Worm (Caenorhabditis elegans): ENCODE results near the gene T28F3.9.

T28F3.9 gene

DNA sequence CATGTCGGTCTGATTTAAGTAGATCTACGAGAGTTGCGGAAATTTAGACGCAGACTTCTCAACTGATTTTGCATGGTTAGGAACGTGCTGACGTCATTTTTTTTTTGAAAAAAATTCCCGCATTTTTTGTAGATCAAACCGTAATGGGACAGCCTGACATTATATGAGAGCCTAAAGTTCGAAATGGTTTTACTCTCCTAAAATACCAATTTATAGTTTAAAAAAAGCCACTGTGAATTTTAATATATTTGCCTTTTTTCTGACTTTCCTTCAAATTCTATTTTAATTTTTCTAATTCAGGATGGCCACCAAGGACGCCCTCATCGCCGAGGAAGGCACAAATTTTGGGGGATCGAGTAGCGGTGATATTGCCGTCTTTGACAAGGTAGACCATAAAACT, 39.3 kb upstream of the T28F3.9 start, which contains the start of gene atgp-1:
Gene atgp-1 (plus strand): TSS at position 301 of the 400 bp plus-strand sequence.
- no peak for TF ChIP-seq unc-62 (GFP tag; optimal IDR thresholded peaks at IDR 0.05)

DNA sequence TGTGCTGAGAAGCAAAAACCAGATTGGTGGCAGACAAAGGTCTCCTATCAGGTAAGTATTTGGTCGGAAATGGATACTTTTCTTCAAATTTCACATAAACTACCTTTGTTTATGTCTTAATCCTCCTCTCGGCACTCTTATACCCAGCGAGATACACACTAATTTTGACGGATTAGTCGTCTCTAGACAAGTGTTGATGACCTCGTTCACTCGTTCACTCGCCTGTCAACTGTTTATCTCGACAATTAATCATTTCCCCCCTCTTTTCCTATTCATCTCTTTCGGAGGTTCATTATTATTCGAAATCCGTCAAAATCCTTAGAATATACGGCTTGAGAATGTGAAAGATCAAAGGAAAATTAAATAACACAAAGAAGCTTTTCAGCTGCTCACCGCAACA, 38.6 kb upstream of the T28F3.9 start:
- TF ChIP-seq sea-2 (GFP tag; optimal IDR thresholded peaks at IDR 0.05) (no peak), ama-1 (optimal IDR thresholded peaks at IDR 0.05) (no peak), ZK546.5 (tag; optimal IDR thresholded peaks at IDR 0.05) (no peak), ceh-82 (tag; optimal IDR thresholded peaks at IDR 0.05) (no peak), nhr-25 (tag; optimal IDR thresholded peaks at IDR 0.05) (peak; percentile 25), fkh-10 (GFP tag; optimal IDR thresholded peaks at IDR 0.05) (no peak), eor-1 (tag; optimal IDR thresholded peaks at IDR 0.05) (no peak), pqm-1 (tag; optimal IDR thresholded peaks at IDR 0.05) (no peak), daf-12 (tag; optimal IDR thresholded peaks at IDR 0.05) (no peak)

ce11 chrIV:17273602-17274110, 34.7 kb upstream of the T28F3.9 start, which contains the start of gene gln-5:
Gene gln-5, minus strand, starts transcription at chrIV:17273652.
- TF ChIP-seq ZK546.5 (tag; optimal IDR thresholded peaks at IDR 0.05) (no peak), nhr-12 (tag; optimal IDR thresholded peaks at IDR 0.05) (no peak), lin-15B (tag; optimal IDR thresholded peaks at IDR 0.05) (no peak), nhr-23 (tag; optimal IDR thresholded peaks at IDR 0.05) (no peak), nhr-77 (tag; optimal IDR thresholded peaks at IDR 0.05) (no peak)

- TF ChIP-seq ztf-4 (tag; optimal IDR thresholded peaks at IDR 0.05): no peak
- TF ChIP-seq nhr-77 (tag; optimal IDR thresholded peaks at IDR 0.05): no peak
- no peak for TF ChIP-seq R02D3.7 (tag; optimal IDR thresholded peaks at IDR 0.05)
- TF ChIP-seq elt-2 (tag; optimal IDR thresholded peaks at IDR 0.05): no peak
- no peak for TF ChIP-seq lin-15B (tag; optimal IDR thresholded peaks at IDR 0.05)
- TF ChIP-seq elt-3 (tag; optimal IDR thresholded peaks at IDR 0.05): no peak
Measured at ce11 chrIV:17275281-17275680, 33.0 kb upstream of the T28F3.9 start, which contains the start of gene lhfp-4. Gene lhfp-4, plus strand, starts transcription at chrIV:17275581.

DNA sequence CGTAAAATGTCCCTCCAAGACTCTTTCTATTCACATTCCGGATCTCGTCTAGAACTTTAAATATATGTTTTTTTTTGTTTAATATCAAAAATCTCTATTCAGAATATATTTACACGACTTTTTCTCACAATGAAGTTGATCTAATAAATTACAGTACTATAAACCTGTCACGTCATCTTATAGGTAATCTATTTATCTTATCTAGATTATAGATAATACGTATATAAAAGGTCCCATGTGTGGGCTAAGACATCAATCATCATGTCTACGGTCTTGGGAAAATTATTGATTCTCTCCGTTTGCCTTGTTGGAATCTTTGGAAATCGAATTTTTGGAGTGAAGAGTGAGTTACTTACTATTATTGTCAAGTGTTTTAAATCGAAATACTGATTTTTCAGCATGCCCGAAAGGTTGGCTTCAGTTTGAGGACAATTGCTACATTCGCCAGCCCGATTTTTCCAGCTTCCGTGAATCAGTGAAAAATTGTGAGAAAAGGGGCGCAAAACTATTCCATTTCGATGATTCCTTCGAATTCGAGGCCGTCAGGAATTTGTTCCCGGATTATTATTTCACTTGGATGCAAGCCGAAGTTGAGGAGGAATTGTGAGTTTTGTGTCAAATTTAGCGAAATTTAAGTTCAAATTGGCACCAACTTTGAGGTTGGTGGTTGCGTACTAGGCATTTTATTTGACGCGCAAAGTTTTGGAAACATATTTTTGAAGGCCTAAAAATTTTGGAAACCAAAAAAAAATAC, 31.4 kb upstream of the T28F3.9 start, which contains the start of gene clec-196:
Gene clec-196 (plus strand): TSS at position 252 of the 754 bp plus-strand sequence.
- TF ChIP-seq ama-1 (optimal IDR thresholded peaks at IDR 0.05) (peak; percentile 14), nfya-1 (tag; optimal IDR thresholded peaks at IDR 0.05; ENCODE audit: insufficient read depth) (peak; percentile 52), elt-3 (tag; optimal IDR thresholded peaks at IDR 0.05) (no peak), hmg-11 (tag; optimal IDR thresholded peaks at IDR 0.05) (peak; percentile 19)

DNA sequence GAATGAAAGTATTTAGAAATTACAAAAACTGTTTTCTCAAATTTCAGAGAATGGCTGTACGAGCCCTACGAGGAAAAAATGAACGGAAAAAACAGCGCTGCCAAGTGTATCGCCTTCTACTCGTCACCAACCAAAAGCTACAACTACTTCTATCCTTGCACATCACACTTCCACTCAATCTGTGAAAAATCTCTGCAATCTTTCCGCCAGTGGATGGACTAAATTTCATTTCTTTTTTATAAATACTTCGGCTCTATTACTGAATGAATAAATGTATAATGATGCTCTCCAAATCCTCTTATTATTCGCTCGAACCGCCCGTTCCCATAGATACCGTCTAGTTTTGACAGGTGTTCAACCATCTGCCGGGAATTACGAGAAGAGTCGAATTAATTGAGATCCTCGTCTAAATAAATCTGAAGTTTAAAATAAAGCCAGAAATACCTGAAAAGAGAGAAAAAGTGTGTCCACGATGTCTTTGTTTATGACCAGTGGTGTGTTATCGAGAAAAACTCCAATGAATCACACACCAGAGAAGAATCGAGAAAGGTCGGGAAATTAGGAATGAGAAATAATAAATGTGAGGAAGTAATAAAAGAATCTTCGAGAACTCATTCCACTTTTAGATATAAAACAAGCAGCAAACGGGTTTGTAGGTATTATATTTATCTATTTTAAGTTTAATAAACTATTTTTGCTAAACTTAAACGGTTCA, 30.7 kb upstream of the T28F3.9 start:
- TF ChIP-seq ama-1 (optimal IDR thresholded peaks at IDR 0.05) (peak; percentile 10), nhr-76 (tag; optimal IDR thresholded peaks at IDR 0.05) (no peak)

ce11 chrIV:17278363-17278762, 29.9 kb upstream of the T28F3.9 start:
- TF ChIP-seq fkh-10 (GFP tag; optimal IDR thresholded peaks at IDR 0.05): peak; percentile 100
- TF ChIP-seq lin-39 (tag; optimal IDR thresholded peaks at IDR 0.05): peak; percentile 91
- peak; percentile 78 for TF ChIP-seq snpc-4 (tag; optimal IDR thresholded peaks at IDR 0.05)
- peak; percentile 79 to 89 for TF ChIP-seq eor-1 (tag; optimal IDR thresholded peaks at IDR 0.05)
- peak; percentile 96 for TF ChIP-seq pha-4 (tag; optimal IDR thresholded peaks at IDR 0.05)
- peak; percentile 86 for TF ChIP-seq nhr-77 (tag; optimal IDR thresholded peaks at IDR 0.05)
- peak; percentile 89 for TF ChIP-seq nhr-25 (tag; optimal IDR thresholded peaks at IDR 0.05)
- TF ChIP-seq nhr-23 (tag; optimal IDR thresholded peaks at IDR 0.05): peak; percentile 98
- TF ChIP-seq nfya-1 (tag; optimal IDR thresholded peaks at IDR 0.05; ENCODE audit: insufficient read depth): peak; percentile 94
- peak; percentile 49 for TF ChIP-seq ZK546.5 (tag; optimal IDR thresholded peaks at IDR 0.05)
- TF ChIP-seq nhr-67 (tag; optimal IDR thresholded peaks at IDR 0.05): peak; percentile 22
- TF ChIP-seq zag-1 (tag; optimal IDR thresholded peaks at IDR 0.05): peak; percentile 34
- TF ChIP-seq nhr-43 (tag; optimal IDR thresholded peaks at IDR 0.05; ENCODE audit: poor library complexity, severe bottlenecking): peak; percentile 76
- peak; percentile 37 for TF ChIP-seq sea-2 (GFP tag; optimal IDR thresholded peaks at IDR 0.05)
- TF ChIP-seq R02D3.7 (tag; optimal IDR thresholded peaks at IDR 0.05): peak; percentile 80
- TF ChIP-seq nhr-237 (tag; optimal IDR thresholded peaks at IDR 0.05): peak; percentile 50
- TF ChIP-seq elt-1 (tag; optimal IDR thresholded peaks at IDR 0.05): peak; percentile 42
- TF ChIP-seq unc-62 (GFP tag; optimal IDR thresholded peaks at IDR 0.05): peak; percentile 81
- no peak for TF ChIP-seq fkh-2 (tag; optimal IDR thresholded peaks at IDR 0.05)
- TF ChIP-seq egl-27 (tag; optimal IDR thresholded peaks at IDR 0.05): peak; percentile 64
- peak; percentile 100 for TF ChIP-seq lsy-12 (tag; optimal IDR thresholded peaks at IDR 0.05)
- no peak for TF ChIP-seq nhr-28 (tag; optimal IDR thresholded peaks at IDR 0.05)
- peak; percentile 97 for TF ChIP-seq jun-1 (tag; optimal IDR thresholded peaks at IDR 0.05)
- TF ChIP-seq nhr-11 (tag; optimal IDR thresholded peaks at IDR 0.05): peak; percentile 98
- peak; percentile 88 for TF ChIP-seq lin-15B (tag; optimal IDR thresholded peaks at IDR 0.05)
- TF ChIP-seq ztf-4 (tag; optimal IDR thresholded peaks at IDR 0.05): peak; percentile 86
